Worm (Caenorhabditis elegans) whole organism, late embryonic: ENCODE results near the gene T21C9.6.

ENCODE experiments used
- C08G9.2 ChIP-seq: sonication (generic microtip); optimal IDR thresholded peaks from 2 replicates; lab custom pipeline; 2016; ENCODE audit warnings: mild to moderate bottlenecking, missing genetic modification characterization, moderate library complexity, missing compliant biosample characterization
- T23F11.4 ChIP-seq: fragments of 200-800 bp; sonication (Bioruptor generic); optimal IDR thresholded peaks from 2 replicates; lab custom pipeline; 2018; ENCODE audit warnings: mild to moderate bottlenecking, missing genetic modification characterization, missing compliant biosample characterization
- ceh-6 ChIP-seq: fragments of 200-800 bp; sonication (Bioruptor generic); optimal IDR thresholded peaks from 2 replicates; lab custom pipeline; 2018; ENCODE audit warnings: mild to moderate bottlenecking, missing genetic modification characterization, missing compliant biosample characterization
- elt-2 ChIP-seq: sonication (generic microtip); optimal IDR thresholded peaks from 2 replicates; lab custom pipeline; 2016; ENCODE audit warnings: missing genetic modification reagents, missing genetic modification characterization, missing compliant biosample characterization
- fax-1 ChIP-seq: sonication (generic microtip); optimal IDR thresholded peaks from 2 replicates; lab custom pipeline; 2016; ENCODE audit warnings: missing genotype, missing genetic modification characterization, missing compliant biosample characterization
- hlh-30 ChIP-seq: sonication (generic microtip); optimal IDR thresholded peaks from 2 replicates; lab custom pipeline; 2017; ENCODE audit warnings: antibody characterized with exemption, missing genetic modification characterization, missing compliant biosample characterization; ENCODE audit not compliant: insufficient read depth
- pqm-1 ChIP-seq: sonication (generic microtip); optimal IDR thresholded peaks from 2 replicates; lab custom pipeline; 2016; ENCODE audit warnings: missing genetic modification characterization, missing compliant biosample characterization

DNA sequence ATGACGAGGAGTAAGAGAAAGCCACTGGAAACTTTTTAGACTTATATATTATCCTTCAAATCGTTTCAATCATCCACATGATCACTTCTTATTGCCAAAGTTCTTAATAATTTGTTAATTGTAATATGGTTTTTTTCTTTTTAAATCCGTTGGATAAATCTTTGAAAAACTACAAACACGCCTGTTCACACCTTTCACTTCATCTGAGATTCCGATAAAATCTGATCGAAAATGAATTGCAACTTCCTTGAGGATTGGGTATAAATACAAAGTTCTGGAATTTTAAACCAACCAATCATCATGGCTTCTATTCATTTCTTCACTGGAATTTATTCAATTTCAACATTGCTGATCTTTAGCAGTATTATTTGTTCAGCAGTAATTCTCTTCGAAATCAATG is 21.1 kb upstream of the T21C9.6 start, which contains the start of gene col-152:
- TF ChIP-seq ceh-6 (no peak), C08G9.2 (tag; lab: Kevin White, UChicago) (no peak), elt-2 (tag; lab: Kevin White, UChicago) (no peak), T23F11.4 (GFP tag; lab: Kevin White, UChicago) (no peak), pqm-1 (tag; lab: Kevin White, UChicago) (no peak), hlh-30 (tag; lab: Kevin White, UChicago) (no peak), fax-1 (tag; lab: Kevin White, UChicago) (no peak)
